Worm (Caenorhabditis elegans): Measurements from ENCODE around the gene dpy-27.

Gene dpy-27

DNA sequence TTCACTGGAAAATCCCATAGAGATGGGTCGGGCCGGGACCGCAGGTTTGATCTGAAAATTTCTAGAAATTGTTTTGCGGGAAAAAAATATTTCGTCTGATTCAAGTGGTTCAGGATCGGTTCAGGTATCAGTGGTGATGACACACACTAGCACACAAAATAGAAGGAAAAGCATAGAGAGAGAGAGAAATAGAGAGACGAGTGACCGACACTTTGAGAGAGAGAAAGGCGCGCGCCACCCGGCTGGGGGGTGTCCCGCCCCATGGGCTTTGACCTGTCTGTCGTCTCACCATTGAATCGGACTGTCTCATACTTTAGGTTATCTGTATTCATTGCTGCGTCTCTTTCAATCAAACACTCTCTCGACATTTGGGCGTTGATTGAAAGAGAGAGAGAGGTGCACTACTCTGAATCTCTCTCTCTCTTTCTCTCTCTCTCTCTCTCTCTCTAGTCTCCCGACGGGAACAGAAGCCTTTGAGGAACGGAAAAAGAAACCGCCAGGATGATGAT is 33.0 kb downstream of the dpy-27 start, which contains the start of gene acy-3 (continued):
- no peak for TF ChIP-seq zag-1 (tag; optimal IDR thresholded peaks at IDR 0.05)
- peak in 1 of 2 experiments; percentile 57 for TF ChIP-seq daf-16 (GFP tag; optimal IDR thresholded peaks at IDR 0.05)
- TF ChIP-seq daf-16 (tag; optimal IDR thresholded peaks at IDR 0.05): peak; percentile 32
- TF ChIP-seq arid-1 (GFP tag; conservative IDR thresholded peaks at IDR 0.05): 0 out of 2 replicates have a peak, but pooled peaks have one; percentile 44
- TF ChIP-seq nhr-77 (tag; optimal IDR thresholded peaks at IDR 0.05): peak; percentile 23
- TF ChIP-seq dmd-6 (GFP tag; IDR thresholded peaks at IDR 0.05): peak; percentile 28; the same call in 1 of the 2 replicates
- TF ChIP-seq lin-39 (tag; optimal IDR thresholded peaks at IDR 0.05): no peak
- TF ChIP-seq mep-1 (tag; optimal IDR thresholded peaks at IDR 0.05): peak; percentile 55
- TF ChIP-seq skn-1 (tag; optimal IDR thresholded peaks at IDR 0.05): no peak
- TF ChIP-seq F10B5.3 (tag; optimal IDR thresholded peaks at IDR 0.05): no peak
- TF ChIP-seq dve-1 (tag; optimal IDR thresholded peaks at IDR 0.05; ENCODE audit: insufficient read depth): peak; percentile 67
- peak; percentile 92 for TF ChIP-seq hlh-11 (tag; optimal IDR thresholded peaks at IDR 0.05)
- peak; percentile 6 for TF ChIP-seq spr-1 (tag; optimal IDR thresholded peaks at IDR 0.05)
- TF ChIP-seq mxl-3 (GFP tag; optimal IDR thresholded peaks at IDR 0.05): peak; percentile 75
- TF ChIP-seq lin-13 (GFP tag; optimal IDR thresholded peaks at IDR 0.05): peak; percentile 0
- TF ChIP-seq set-16 (GFP tag; IDR thresholded peaks at IDR 0.05): peak; percentile 42
- TF ChIP-seq hlh-30 (tag; optimal IDR thresholded peaks at IDR 0.05; ENCODE audit: insufficient read depth): peak; percentile 73
- no peak for TF ChIP-seq fos-1 (tag; optimal IDR thresholded peaks at IDR 0.05)
- no peak for TF ChIP-seq Y75B8A.6 (GFP tag; IDR thresholded peaks at IDR 0.05)
- peak; percentile 46 for TF ChIP-seq rbr-2 (tag; optimal IDR thresholded peaks at IDR 0.05)
- no peak for TF ChIP-seq aly-2 (tag; optimal IDR thresholded peaks at IDR 0.05)
- TF ChIP-seq pqm-1 (tag; optimal IDR thresholded peaks at IDR 0.05): peak; percentile 11
- TF ChIP-seq daf-12 (tag; optimal IDR thresholded peaks at IDR 0.05): no peak
- TF ChIP-seq duxl-1 (tag; optimal IDR thresholded peaks at IDR 0.05; ENCODE audit: poor library complexity): peak; percentile 66
- no peak for TF ChIP-seq daf-19 (GFP tag; conservative IDR thresholded peaks at IDR 0.05)
- peak; percentile 47; the same call in 1 of the 2 replicates for TF ChIP-seq nhr-41 (GFP tag; IDR thresholded peaks at IDR 0.05)
- peak; percentile 29 for TF ChIP-seq nhr-102 (tag; optimal IDR thresholded peaks at IDR 0.05)
- TF ChIP-seq ceh-44 (GFP tag; IDR thresholded peaks at IDR 0.05): no peak
- peak; percentile 50 for TF ChIP-seq mes-2 (tag; optimal IDR thresholded peaks at IDR 0.05; ENCODE audit: poor library complexity, severe bottlenecking)
- no peak for TF ChIP-seq nhr-42 (GFP tag; IDR thresholded peaks at IDR 0.05)
- TF ChIP-seq ZK546.5 (tag; optimal IDR thresholded peaks at IDR 0.05): no peak
- no peak for TF ChIP-seq T20F7.1 (GFP tag; optimal IDR thresholded peaks at IDR 0.05)
- TF ChIP-seq nhr-11 (tag; optimal IDR thresholded peaks at IDR 0.05): peak; percentile 56
- TF ChIP-seq hmg-1.1 (GFP tag; IDR thresholded peaks at IDR 0.05): peak; percentile 69; the same call in 1 of the 2 replicates

DNA sequence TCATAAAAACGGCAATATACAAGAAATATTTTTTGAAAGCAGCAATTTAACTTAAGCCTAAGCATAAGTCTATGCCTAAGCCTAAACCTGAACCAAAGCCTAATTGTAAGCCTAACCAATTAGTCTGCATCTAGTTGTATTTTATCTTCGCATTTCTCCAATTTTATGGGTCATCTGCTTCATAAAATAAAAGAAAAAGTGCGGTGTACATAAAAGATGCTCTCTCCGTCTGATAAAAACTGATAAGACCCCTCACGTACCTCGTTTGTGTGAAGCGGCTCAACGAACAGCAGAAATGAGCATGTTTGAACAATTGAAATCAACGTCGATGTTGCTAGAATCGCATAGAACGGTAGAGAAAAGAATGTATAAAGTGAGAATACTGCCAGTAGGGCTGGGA is 34.4 kb downstream of the dpy-27 start:
- TF ChIP-seq ceh-32 (tag; optimal IDR thresholded peaks at IDR 0.05; ENCODE audit: poor library complexity): no peak
- peak; percentile 81 for TF ChIP-seq pqm-1 (tag; optimal IDR thresholded peaks at IDR 0.05)
- TF ChIP-seq ztf-7 (tag; optimal IDR thresholded peaks at IDR 0.05): no peak
- no peak for TF ChIP-seq nhr-10 (tag; optimal IDR thresholded peaks at IDR 0.05)
- no peak for TF ChIP-seq daf-16 (GFP tag; optimal IDR thresholded peaks at IDR 0.05)
- peak; percentile 21 for TF ChIP-seq daf-16 (tag; optimal IDR thresholded peaks at IDR 0.05)
- no peak for TF ChIP-seq daf-19 (GFP tag; conservative IDR thresholded peaks at IDR 0.05)
- TF ChIP-seq F37D6.2 (tag; optimal IDR thresholded peaks at IDR 0.05): no peak
- peak; percentile 66; the same call in 1 of the 2 replicates for TF ChIP-seq php-3 (GFP tag; IDR thresholded peaks at IDR 0.05)
- TF ChIP-seq saeg-2 (GFP tag; IDR thresholded peaks at IDR 0.05): no peak
- TF ChIP-seq hlh-11 (tag; optimal IDR thresholded peaks at IDR 0.05): peak; percentile 45
- no peak for TF ChIP-seq dmd-9 (GFP tag; IDR thresholded peaks at IDR 0.05)
- peak; percentile 57 for TF ChIP-seq dve-1 (tag; optimal IDR thresholded peaks at IDR 0.05; ENCODE audit: insufficient read depth)
- TF ChIP-seq nhr-111 (GFP tag; optimal IDR thresholded peaks at IDR 0.05): no peak
- no peak for TF ChIP-seq mxl-3 (GFP tag; optimal IDR thresholded peaks at IDR 0.05)
- TF ChIP-seq fos-1 (tag; optimal IDR thresholded peaks at IDR 0.05): no peak
- TF ChIP-seq vab-7 (GFP tag; IDR thresholded peaks at IDR 0.05): no peak
- no peak for TF ChIP-seq nhr-6 (tag; optimal IDR thresholded peaks at IDR 0.05)
- no peak for TF ChIP-seq daf-12 (tag; optimal IDR thresholded peaks at IDR 0.05)
- no peak for TF ChIP-seq nhr-11 (tag; optimal IDR thresholded peaks at IDR 0.05)
- TF ChIP-seq ceh-28 (tag; optimal IDR thresholded peaks at IDR 0.05): no peak
- TF ChIP-seq dpl-1 (GFP tag; optimal IDR thresholded peaks at IDR 0.05): no peak
- TF ChIP-seq nhr-76 (tag; optimal IDR thresholded peaks at IDR 0.05): no peak
- TF ChIP-seq tra-1 (GFP tag; IDR thresholded peaks at IDR 0.05): no peak
- 0 out of 2 replicates have a peak, but pooled peaks have one; percentile 9 for TF ChIP-seq dmd-6 (GFP tag; IDR thresholded peaks at IDR 0.05)
- peak; percentile 34 for TF ChIP-seq nhr-28 (tag; optimal IDR thresholded peaks at IDR 0.05)
- TF ChIP-seq D1046.2 (GFP tag; IDR thresholded peaks at IDR 0.05): no peak
